Worm (Caenorhabditis elegans) whole organism, midembryonic: Measurements from ENCODE around the gene VM106R.1.

ENCODE experiments used
- T22C8.4 ChIP-seq: fragments of 200-800 bp; sonication (Bioruptor generic); IDR thresholded peaks from 2 replicates; pipeline ENCODE4 v1.3.6; 2022; ENCODE audit warnings: missing genetic modification characterization, missing compliant biosample characterization
- tab-1 ChIP-seq: fragments of 200-800 bp; sonication (Bioruptor generic); IDR thresholded peaks from 2 replicates; pipeline ENCODE4 v1.3.6; 2022; ENCODE audit warnings: missing genetic modification characterization, missing compliant biosample characterization

- TF ChIP-seq tab-1 (GFP tag; lab: Robert Waterston, UW) (no peak), T22C8.4 (GFP tag; lab: Robert Waterston, UW) (no peak)
Observed at ce11 chrII:10862749-10863656, 34.0 kb upstream of the VM106R.1 start.
